Worm (Caenorhabditis elegans) whole organism, L3 larva: ENCODE data around the gene H29C22.1.

Experiments used
- R02D3.7 ChIP-seq: fragments of 150-350 bp; optimal IDR thresholded peaks from 2 replicates; lab custom pipeline; 2014; ENCODE audit warnings: missing biosample characterization, missing genetic modification characterization
- elt-2 ChIP-seq: sonication (generic microtip); optimal IDR thresholded peaks from 2 replicates; lab custom pipeline; 2016; ENCODE audit warnings: missing genetic modification reagents, mild to moderate bottlenecking, missing genetic modification characterization, missing compliant biosample characterization
- eor-1 ChIP-seq, 2 experiments: fragments of 150-350 bp; optimal IDR thresholded peaks; 2 replicates each; lab custom pipeline; 2014 to 2018; ENCODE audit warnings: missing biosample characterization in 2 of 2, missing genetic modification characterization in 2 of 2
- fkh-10 ChIP-seq: sonication (generic microtip); optimal IDR thresholded peaks from 2 replicates; lab custom pipeline; 2017; ENCODE audit warnings: missing biosample characterization, missing genetic modification reagents, missing genetic modification characterization
- hmg-11 ChIP-seq: sonication (generic microtip); optimal IDR thresholded peaks from 2 replicates; lab custom pipeline; 2016; ENCODE audit warnings: missing genetic modification characterization, missing compliant biosample characterization
- lin-15B ChIP-seq: fragments of 150-350 bp; optimal IDR thresholded peaks from 2 replicates; lab custom pipeline; 2014; ENCODE audit warnings: missing biosample characterization, missing genetic modification characterization
- lsy-12 ChIP-seq: sonication (generic microtip); optimal IDR thresholded peaks from 2 replicates; lab custom pipeline; 2016; ENCODE audit warnings: mild to moderate bottlenecking, missing genetic modification characterization, missing compliant biosample characterization
- mml-1 ChIP-seq: fragments of 150-350 bp; sonication (generic microtip); optimal IDR thresholded peaks from 3 replicates; lab custom pipeline; 2014; ENCODE audit warnings: missing biosample characterization, missing genetic modification characterization
- nfya-1 ChIP-seq: sonication (generic microtip); optimal IDR thresholded peaks from 2 replicates; lab custom pipeline; 2017; ENCODE audit warnings: missing genetic modification characterization, mild to moderate bottlenecking, missing compliant biosample characterization, antibody characterized with exemption, moderate library complexity; ENCODE audit not compliant: insufficient read depth
- nhr-12 ChIP-seq: fragments of 150-350 bp; optimal IDR thresholded peaks from 2 replicates; lab custom pipeline; 2014; ENCODE audit warnings: missing biosample characterization, missing genetic modification characterization
- nhr-23 ChIP-seq: fragments of 150-350 bp; optimal IDR thresholded peaks from 2 replicates; lab custom pipeline; 2014; ENCODE audit warnings: missing biosample characterization, missing genetic modification reagents, missing genetic modification characterization
- nhr-25 ChIP-seq: sonication (generic microtip); optimal IDR thresholded peaks from 2 replicates; lab custom pipeline; 2017; ENCODE audit warnings: missing biosample characterization, missing genetic modification characterization
- nhr-76 ChIP-seq: fragments of 150-350 bp; sonication (generic microtip); optimal IDR thresholded peaks from 5 replicates; lab custom pipeline; 2014; ENCODE audit warnings: missing biosample characterization, missing genetic modification characterization
- pqm-1 ChIP-seq: fragments of 150-350 bp; optimal IDR thresholded peaks from 2 replicates; lab custom pipeline; 2017; ENCODE audit warnings: missing biosample characterization, missing genetic modification characterization, inconsistent platforms
- sea-2 ChIP-seq: fragments of 150-350 bp; sonication (generic microtip); optimal IDR thresholded peaks from 4 replicates; lab custom pipeline; 2014; ENCODE audit warnings: missing biosample characterization, missing genetic modification reagents, missing genetic modification characterization
- skn-1 ChIP-seq: fragments of 150-350 bp; optimal IDR thresholded peaks from 2 replicates; lab custom pipeline; 2014; ENCODE audit warnings: missing biosample characterization, missing genetic modification characterization
- snpc-4 ChIP-seq: fragments of 150-350 bp; optimal IDR thresholded peaks from 2 replicates; lab custom pipeline; 2014; ENCODE audit warnings: missing biosample characterization, missing genetic modification characterization
- unc-39 ChIP-seq: sonication (generic microtip); optimal IDR thresholded peaks from 4 replicates; lab custom pipeline; 2017; ENCODE audit warnings: missing biosample characterization, missing genetic modification characterization
- zag-1 ChIP-seq: fragments of 150-350 bp; optimal IDR thresholded peaks from 2 replicates; lab custom pipeline; 2014; ENCODE audit warnings: missing biosample characterization, missing genetic modification characterization

The H29C22.1 gene

ce11 chrX:9264231-9264630 lies 46.9 kb downstream of the H29C22.1 start, which contains the start of gene F18G5.6:
F18G5.6 (minus strand) TSS chrX:9264331.
- TF ChIP-seq nhr-76 (tag; lab: Kevin White, UChicago) = no peak
- no peak for TF ChIP-seq mml-1
- no peak for TF ChIP-seq nhr-23 (tag; lab: Kevin White, UChicago)
- no peak for TF ChIP-seq nhr-12 (tag; lab: Kevin White, UChicago)
- TF ChIP-seq lsy-12 = no peak
- no peak for TF ChIP-seq nfya-1 (tag; lab: Kevin White, UChicago)
- no peak for TF ChIP-seq hmg-11 (tag; lab: Kevin White, UChicago)
- no peak for TF ChIP-seq unc-39
- no peak for TF ChIP-seq sea-2 (GFP tag; lab: Kevin White, UChicago)
- no peak for TF ChIP-seq lin-15B (tag; lab: Kevin White, UChicago)
- TF ChIP-seq snpc-4 (tag; lab: Kevin White, UChicago) = no peak
- TF ChIP-seq skn-1 (tag; lab: Kevin White, UChicago) = no peak
- TF ChIP-seq fkh-10 (GFP tag; lab: Kevin White, UChicago) = no peak
- no peak for TF ChIP-seq zag-1 (tag; lab: Kevin White, UChicago)
- TF ChIP-seq nhr-25 (tag; lab: Kevin White, UChicago) = no peak
- no peak for TF ChIP-seq pqm-1 (tag; lab: Kevin White, UChicago)

ce11 chrX:9261626-9262189 lies 49.4 kb downstream of the H29C22.1 start:
- TF ChIP-seq R02D3.7 (tag; lab: Kevin White, UChicago) (no peak), hmg-11 (tag; lab: Kevin White, UChicago) (no peak), eor-1 (tag; optimal IDR thresholded peaks at IDR 0.05; lab: Kevin White, UChicago) (no peak), elt-2 (tag; lab: Kevin White, UChicago) (peak; percentile 33)
